Fruit fly (Drosophila melanogaster) S2 (cell line): ENCODE data around the gene CG14739.

Experiments used
- CG8478 ChIP-seq: fragments of >200 bp; optimal IDR thresholded peaks from 2 replicates; lab custom pipeline; 2018
- CTCF ChIP-seq, 2 experiments: fragments of >200 bp; optimal IDR thresholded peaks; 2 replicates each; lab custom pipeline; 2018

The CG14739 gene

DNA sequence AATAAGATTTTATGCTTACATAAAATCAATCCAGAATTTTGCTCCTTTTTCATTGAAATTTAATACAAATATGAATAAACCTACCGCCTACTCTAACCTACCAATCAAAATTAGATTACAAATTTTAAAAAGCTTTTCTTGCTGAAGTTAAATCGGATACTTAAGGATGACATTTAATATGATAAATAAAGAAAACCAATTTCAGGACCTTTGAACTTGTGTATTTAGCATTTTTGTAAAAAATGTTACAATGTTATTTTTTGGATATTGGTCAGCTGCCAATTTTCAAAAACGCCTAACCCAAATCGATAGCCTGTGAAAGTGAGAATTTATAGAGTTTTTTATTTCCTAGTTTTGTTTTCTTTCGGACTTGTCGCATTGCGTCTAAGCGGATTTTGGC is at the start of gene CG14739:
CG14739 (minus strand) TSS at position 101 of the 400 bp plus-strand sequence.
- TF ChIP-seq CTCF (optimal IDR thresholded peaks at IDR 0.05; lab: Kevin White, UChicago) (no peak), CG8478 (no peak)

DNA sequence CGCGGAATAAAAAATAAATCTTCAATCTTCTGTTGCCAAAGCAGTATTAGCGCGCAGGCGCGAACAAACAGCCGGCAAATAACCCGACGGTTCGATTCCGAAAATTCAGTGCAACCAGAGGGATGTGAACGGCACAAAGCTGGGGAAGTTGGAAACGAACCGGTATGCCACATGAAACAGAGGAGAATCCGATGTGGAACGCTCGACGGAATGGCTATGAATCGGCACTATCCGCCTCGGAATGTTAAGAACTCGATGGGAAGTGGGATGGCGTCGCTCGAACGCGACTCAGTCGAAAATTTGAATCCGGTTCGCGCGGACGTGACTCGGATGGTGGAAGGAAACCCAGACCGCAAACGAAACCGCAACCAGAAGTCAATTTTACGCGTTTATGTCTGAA is 45.6 kb upstream of the CG14739 start, which contains the start of gene dpr17:
dpr17 (plus strand) TSS at position 289 of the 400 bp plus-strand sequence.
- no peak for TF ChIP-seq CG8478
- no peak for TF ChIP-seq CTCF (optimal IDR thresholded peaks at IDR 0.05; lab: Kevin White, UChicago)

- no peak for TF ChIP-seq CTCF (optimal IDR thresholded peaks at IDR 0.05; lab: Kevin White, UChicago)
- no peak for TF ChIP-seq CG8478
Measured at dm6 chr3R:12090549-12090948, 41.5 kb upstream of the CG14739 start, which contains the start of gene ATP8B. Gene ATP8B (minus strand): TSS chr3R:12090612.

DNA sequence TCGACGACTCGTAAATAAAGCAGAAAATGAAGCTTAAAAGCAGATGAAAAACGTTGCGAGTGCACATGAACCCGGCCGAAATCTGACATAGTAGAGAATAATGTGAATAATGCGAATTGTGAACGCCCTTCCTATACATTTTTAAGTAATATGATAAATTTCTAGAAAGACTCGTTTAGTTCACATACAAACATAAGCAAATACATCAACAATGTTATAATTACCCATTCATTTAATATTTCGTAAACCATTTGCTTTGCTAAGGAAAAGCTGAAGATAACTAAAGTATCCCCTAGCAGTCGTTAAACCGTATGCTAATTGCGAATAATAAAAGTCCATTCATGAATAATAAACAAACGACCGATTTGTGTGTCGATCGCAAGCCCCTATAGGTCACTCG is 34.5 kb upstream of the CG14739 start:
- TF ChIP-seq CTCF (optimal IDR thresholded peaks at IDR 0.05; lab: Kevin White, UChicago) (no peak), CG8478 (no peak)

DNA sequence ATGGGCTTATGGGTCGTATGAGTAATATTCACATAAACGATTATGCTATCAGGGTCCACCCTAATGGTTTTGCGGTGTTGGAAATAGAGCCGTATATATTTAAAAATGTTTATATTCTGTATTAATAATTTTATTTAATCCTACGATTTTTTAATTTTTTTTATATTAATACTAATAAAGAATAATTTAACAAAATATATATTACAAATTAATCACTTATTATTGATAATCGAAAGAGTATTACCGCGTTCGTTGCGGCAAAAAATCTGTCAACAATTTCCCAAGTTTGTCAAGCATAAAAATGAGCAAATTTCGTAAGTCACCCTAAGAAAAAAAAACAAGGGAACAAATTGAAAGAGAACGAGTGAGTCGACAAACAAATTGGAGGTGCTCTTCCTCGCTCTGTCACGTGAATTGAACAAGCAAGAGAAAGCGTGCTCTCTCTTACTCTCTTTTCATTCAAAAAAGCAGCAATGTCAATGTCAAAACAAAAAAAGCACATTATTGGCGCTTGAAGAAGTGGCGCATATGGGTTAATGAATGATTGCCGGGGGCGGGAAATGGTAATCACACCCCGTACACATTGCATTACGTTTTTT is 31.5 kb upstream of the CG14739 start:
- TF ChIP-seq CG8478 (no peak), CTCF (optimal IDR thresholded peaks at IDR 0.05; lab: Kevin White, UChicago) (no peak)

DNA sequence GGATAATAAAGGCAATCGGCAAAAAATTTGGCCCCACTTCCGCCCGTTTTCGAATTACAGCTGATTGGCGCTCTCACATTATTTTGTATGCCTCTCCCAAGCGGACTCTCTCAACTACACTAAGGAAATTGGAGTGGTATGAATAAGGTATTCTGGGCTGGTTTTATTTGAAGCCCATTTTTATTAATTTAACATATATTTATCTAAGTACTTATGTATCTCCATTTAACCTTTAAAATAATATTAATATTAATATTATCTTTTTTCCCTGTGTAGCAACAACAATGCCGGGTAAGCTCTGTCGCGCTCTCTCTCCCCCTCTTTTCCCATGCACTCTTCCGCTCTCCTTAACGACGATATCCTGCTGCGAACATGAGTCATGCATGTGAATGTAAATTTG is 29.9 kb upstream of the CG14739 start:
- TF ChIP-seq CTCF (optimal IDR thresholded peaks at IDR 0.05; lab: Kevin White, UChicago) (no peak), CG8478 (no peak)

DNA sequence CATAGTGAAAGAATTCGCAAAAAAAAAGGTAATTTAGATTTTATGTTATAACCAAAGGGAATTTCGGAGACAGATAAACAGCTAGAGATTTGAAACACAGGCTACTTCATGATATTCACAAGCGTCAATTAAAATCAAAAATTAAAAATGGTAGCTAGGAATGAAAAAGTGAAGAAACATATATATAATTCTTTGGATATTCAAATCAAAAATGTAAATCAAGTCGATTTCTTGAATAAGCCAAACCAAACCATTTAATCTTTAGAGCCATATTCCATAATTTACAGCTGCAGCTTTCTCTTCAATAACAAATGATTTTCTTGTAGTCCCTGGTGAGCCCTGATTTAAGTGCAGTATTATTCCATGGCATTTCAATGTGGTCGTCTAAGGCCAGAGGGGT is 13.8 kb upstream of the CG14739 start, which contains the start of gene CG14740:
CG14740 (minus strand) TSS at position 101 of the 400 bp plus-strand sequence.
- TF ChIP-seq CG8478 (no peak), CTCF (optimal IDR thresholded peaks at IDR 0.05; lab: Kevin White, UChicago) (no peak)

dm6 chr3R:12040228-12040627 is 8.8 kb downstream of the CG14739 start, which contains the start of gene CG14736:
Gene CG14736 (plus strand): TSS chr3R:12040528.
- TF ChIP-seq CG8478 (no peak), CTCF (optimal IDR thresholded peaks at IDR 0.05; lab: Kevin White, UChicago) (no peak)

dm6 chr3R:12032842-12033241 is 16.2 kb downstream of the CG14739 start, which contains the start of gene ssp5:
Gene ssp5 (plus strand): TSS chr3R:12033142.
- TF ChIP-seq CTCF (optimal IDR thresholded peaks at IDR 0.05; lab: Kevin White, UChicago) (no peak), CG8478 (no peak)

dm6 chr3R:12031657-12032056 is 17.4 kb downstream of the CG14739 start, which contains the start of the genes CG31358, CG42504 and CG42505:
Gene CG31358 (minus strand): TSS chr3R:12031757.
Gene CG42504 (minus strand): TSS chr3R:12031757.
Gene CG42505 (minus strand): TSS chr3R:12031757.
- no peak for TF ChIP-seq CTCF (optimal IDR thresholded peaks at IDR 0.05; lab: Kevin White, UChicago)
- TF ChIP-seq CG8478: no peak

DNA sequence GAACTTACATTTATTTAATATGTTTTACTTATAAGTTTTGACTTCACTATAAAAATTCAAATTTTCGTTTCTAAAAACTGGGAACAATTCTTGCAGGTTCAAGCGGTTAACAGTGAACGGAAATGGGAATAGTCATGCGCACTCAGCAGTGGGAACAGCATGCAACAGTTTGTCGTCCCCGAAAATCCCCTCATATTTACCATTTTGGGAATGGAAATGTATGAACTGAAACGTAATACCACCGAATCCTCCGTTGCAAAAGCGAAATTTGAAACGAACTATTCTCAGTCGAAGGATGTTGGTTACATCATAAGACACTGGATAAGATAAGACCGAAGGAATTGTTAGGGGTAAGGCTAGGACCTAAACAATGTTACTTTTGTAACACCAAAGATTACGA is 28.0 kb downstream of the CG14739 start:
- no peak for TF ChIP-seq CTCF (optimal IDR thresholded peaks at IDR 0.05; lab: Kevin White, UChicago)
- no peak for TF ChIP-seq CG8478

DNA sequence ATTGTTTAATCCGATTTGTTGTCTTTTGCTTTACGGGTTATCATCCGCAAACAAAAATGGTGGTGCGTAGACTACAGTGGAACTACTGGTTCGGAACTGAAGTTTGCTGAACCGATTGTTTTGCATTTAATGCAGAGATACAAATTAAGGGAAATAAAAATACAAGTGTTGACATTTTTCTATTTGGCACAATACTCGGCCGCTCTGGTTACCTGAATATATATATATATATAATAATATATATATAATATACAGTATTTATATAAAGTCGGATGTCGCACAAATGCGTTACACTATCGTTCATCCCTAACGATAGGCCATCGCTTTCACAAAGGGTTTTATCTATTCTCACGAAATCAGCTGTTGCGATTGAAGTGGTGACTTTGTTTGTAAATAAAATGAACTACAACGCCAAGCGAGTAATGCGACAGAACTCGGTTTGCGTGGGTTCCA is 32.2 kb downstream of the CG14739 start, which contains the start of the genes DCAF12 and Spt3:
DCAF12 (minus strand) TSS at position 204 of the 453 bp plus-strand sequence.
Spt3 (plus strand) TSS at position 329 of the 453 bp plus-strand sequence.
- TF ChIP-seq CTCF (optimal IDR thresholded peaks at IDR 0.05; lab: Kevin White, UChicago) (no peak), CG8478 (no peak)

- TF ChIP-seq CG8478: no peak
- TF ChIP-seq CTCF (optimal IDR thresholded peaks at IDR 0.05; lab: Kevin White, UChicago): no peak
Measured at dm6 chr3R:12010202-12010824, 38.7 kb downstream of the CG14739 start, which contains the start of the genes KLHL18 and GCC185. Gene KLHL18 (minus strand): TSS chr3R:12010434. Gene GCC185 (plus strand): TSS chr3R:12010772.

dm6 chr3R:12006417-12006816 is 42.6 kb downstream of the CG14739 start:
- TF ChIP-seq CG8478: no peak
- TF ChIP-seq CTCF (optimal IDR thresholded peaks at IDR 0.05; lab: Kevin White, UChicago): no peak

- TF ChIP-seq CG8478 (no peak), CTCF (optimal IDR thresholded peaks at IDR 0.05; lab: Kevin White, UChicago) (no peak)
Measured at dm6 chr3R:12005417-12005816, 43.6 kb downstream of the CG14739 start, which contains the start of gene Tk. Gene Tk (minus strand): TSS chr3R:12005473.

- no peak for TF ChIP-seq CG8478
- no peak for TF ChIP-seq CTCF (optimal IDR thresholded peaks at IDR 0.05; lab: Kevin White, UChicago)
Measured at dm6 chr3R:11999074-11999473, 49.9 kb downstream of the CG14739 start, which contains the start of gene Ect3. Gene Ect3 (plus strand): TSS chr3R:11999278.
